Worm (Caenorhabditis elegans) whole organism, early embryonic: ENCODE results near the gene F31F6.2.

Experiments
- B0310.2 ChIP-seq: sonication (generic microtip); optimal IDR thresholded peaks from 2 replicates; lab custom pipeline; 2016; ENCODE audit warnings: mild to moderate bottlenecking, missing genetic modification characterization, missing compliant biosample characterization
- F13C5.2 ChIP-seq: sonication (generic microtip); optimal IDR thresholded peaks from 2 replicates; lab custom pipeline; 2017; ENCODE audit warnings: mild to moderate bottlenecking, missing genetic modification characterization, inconsistent platforms, missing compliant biosample characterization
- aly-1 ChIP-seq: sonication (generic microtip); optimal IDR thresholded peaks from 2 replicates; lab custom pipeline; 2016; ENCODE audit warnings: missing genetic modification characterization, missing compliant biosample characterization
- ama-1 ChIP-seq: fragments of 150-350 bp; optimal IDR thresholded peaks from 2 replicates; lab custom pipeline; 2014
- ceh-13 ChIP-seq: fragments of 200-800 bp; sonication (Bioruptor generic); optimal IDR thresholded peaks from 2 replicates; lab custom pipeline; 2018; ENCODE audit warnings: mild to moderate bottlenecking, missing genetic modification characterization, missing compliant biosample characterization
- ceh-36 ChIP-seq: sonication (generic microtip); optimal IDR thresholded peaks from 2 replicates; lab custom pipeline; 2016; ENCODE audit warnings: missing genetic modification characterization, inconsistent platforms, missing compliant biosample characterization
- ets-7 ChIP-seq: sonication (generic microtip); optimal IDR thresholded peaks from 2 replicates; lab custom pipeline; 2016; ENCODE audit warnings: missing genotype, missing genetic modification characterization, missing compliant biosample characterization
- flt-1 ChIP-seq: fragments of 200-800 bp; sonication (Bioruptor generic); IDR thresholded peaks from 2 replicates; pipeline ENCODE4 v1.3.6; 2022; ENCODE audit warnings: missing genetic modification characterization, missing compliant biosample characterization
- hmbx-1 ChIP-seq: sonication (generic microtip); optimal IDR thresholded peaks from 2 replicates; lab custom pipeline; 2016; ENCODE audit warnings: mild to moderate bottlenecking, missing genetic modification characterization, missing compliant biosample characterization
- hmg-4 ChIP-seq: fragments of 200-800 bp; sonication (Bioruptor generic); optimal IDR thresholded peaks from 2 replicates; lab custom pipeline; 2018; ENCODE audit warnings: mild to moderate bottlenecking, missing genetic modification characterization, missing compliant biosample characterization
- hnd-1 ChIP-seq: sonication (generic microtip); optimal IDR thresholded peaks from 2 replicates; lab custom pipeline; 2016; ENCODE audit warnings: missing genetic modification characterization, missing compliant biosample characterization
- pes-1 ChIP-seq: fragments of 200-800 bp; sonication (Bioruptor generic); IDR thresholded peaks from 2 replicates; pipeline ENCODE4 v1.3.6; 2022; ENCODE audit warnings: missing genetic modification reagents, missing genetic modification characterization, missing compliant biosample characterization
- scrt-1 ChIP-seq: fragments of 200-800 bp; sonication (Bioruptor generic); IDR thresholded peaks from 2 replicates; pipeline ENCODE4 v1.3.6; 2022; ENCODE audit warnings: missing genetic modification characterization, missing compliant biosample characterization
- sea-1 ChIP-seq: fragments of 200-800 bp; sonication (Bioruptor generic); conservative IDR thresholded peaks from 2 replicates; pipeline ENCODE4 v1.3.6; 2022; ENCODE audit warnings: missing genetic modification characterization, missing compliant biosample characterization
- tbx-11 ChIP-seq: fragments of 200-800 bp; sonication (Bioruptor generic); IDR thresholded peaks from 2 replicates; pipeline ENCODE4 v1.3.6; 2022; ENCODE audit warnings: missing genetic modification characterization, missing compliant biosample characterization
- tbx-37 ChIP-seq: fragments of 200-800 bp; sonication (Bioruptor generic); conservative IDR thresholded peaks from 2 replicates; pipeline ENCODE4 v1.3.6; 2022; ENCODE audit warnings: missing genetic modification reagents, missing genetic modification characterization, missing compliant biosample characterization
- tra-4 ChIP-seq: sonication (generic microtip); optimal IDR thresholded peaks from 2 replicates; lab custom pipeline; 2017; ENCODE audit warnings: missing genetic modification characterization, missing compliant biosample characterization

Gene F31F6.2

ce11 chrX:14881119-14881518, 9.4 kb upstream of the F31F6.2 start, which contains the start of gene flp-8:
flp-8 (plus strand) TSS chrX:14881419.
- TF ChIP-seq pes-1 (no peak), hmbx-1 (no peak), F13C5.2 (tag; lab: Kevin White, UChicago) (no peak)

ce11 chrX:14877691-14878090, 6.0 kb upstream of the F31F6.2 start:
- TF ChIP-seq hnd-1, result no peak
- TF ChIP-seq sea-1 (GFP tag; lab: Robert Waterston, UW), result no peak
- TF ChIP-seq flt-1, result no peak
- TF ChIP-seq ceh-36 (tag; lab: Kevin White, UChicago), result no peak
- TF ChIP-seq B0310.2 (tag; lab: Kevin White, UChicago), result no peak
- no peak for TF ChIP-seq pes-1
- no peak for TF ChIP-seq tbx-37 (GFP tag; lab: Robert Waterston, UW)
- no peak for TF ChIP-seq hmbx-1
- TF ChIP-seq ama-1 (lab: Kevin White, UChicago), result no peak
- TF ChIP-seq aly-1, result no peak
- no peak for TF ChIP-seq ceh-13 (GFP tag; lab: Kevin White, UChicago)

ce11 chrX:14875668-14876067, 4.0 kb upstream of the F31F6.2 start, which contains the start of gene sssh-1:
sssh-1 (plus strand) TSS chrX:14875968.
- TF ChIP-seq aly-1 (no peak), ceh-13 (GFP tag; lab: Kevin White, UChicago) (no peak), ceh-36 (tag; lab: Kevin White, UChicago) (no peak), B0310.2 (tag; lab: Kevin White, UChicago) (no peak), tra-4 (no peak), scrt-1 (GFP tag; lab: Robert Waterston, UW) (no peak), pes-1 (no peak), flt-1 (no peak)

- TF ChIP-seq flt-1, result no peak
Observed at ce11 chrX:14872817-14873469, 1.3 kb upstream of the F31F6.2 start, which contains the start of gene F31F6.3. F31F6.3 (minus strand) TSS chrX:14872867.

- TF ChIP-seq ets-7 (tag; lab: Kevin White, UChicago) (no peak), hmg-4 (GFP tag; lab: Kevin White, UChicago) (no peak), aly-1 (no peak), F13C5.2 (tag; lab: Kevin White, UChicago) (no peak), hnd-1 (no peak), B0310.2 (tag; lab: Kevin White, UChicago) (no peak), flt-1 (no peak), tra-4 (no peak), sea-1 (GFP tag; lab: Robert Waterston, UW) (no peak), ceh-36 (tag; lab: Kevin White, UChicago) (no peak), pes-1 (no peak)
Observed at ce11 chrX:14868200-14868599, 3.5 kb downstream of the F31F6.2 start, which contains the start of gene F31F6.1. F31F6.1 (minus strand) TSS chrX:14868300.

ce11 chrX:14865744-14866143, 5.9 kb downstream of the F31F6.2 start, which contains the start of gene C27C12.3:
C27C12.3 (minus strand) TSS chrX:14865844.
- TF ChIP-seq pes-1 (no peak), tbx-37 (GFP tag; lab: Robert Waterston, UW) (no peak)

- TF ChIP-seq sea-1 (GFP tag; lab: Robert Waterston, UW) (no peak), ceh-13 (GFP tag; lab: Kevin White, UChicago) (no peak)
Observed at ce11 chrX:14861752-14862151, 9.9 kb downstream of the F31F6.2 start, which contains the start of gene dmd-4. dmd-4 (minus strand) TSS chrX:14861852.

ce11 chrX:14853712-14854217, 17.9 kb downstream of the F31F6.2 start, which contains the start of the genes C27C12.1 and C27C12.4:
C27C12.1 (minus strand) TSS chrX:14853762.
C27C12.4 (plus strand) TSS chrX:14854086.
- TF ChIP-seq hnd-1 (no peak), hmg-4 (GFP tag; lab: Kevin White, UChicago) (peak; percentile 67), tbx-37 (GFP tag; lab: Robert Waterston, UW) (peak; percentile 58; the same call in 1 of the 2 replicates), F13C5.2 (tag; lab: Kevin White, UChicago) (peak; percentile 67), ama-1 (lab: Kevin White, UChicago) (no peak), tbx-11 (GFP tag; lab: Robert Waterston, UW) (no peak), ceh-36 (tag; lab: Kevin White, UChicago) (no peak), ceh-13 (GFP tag; lab: Kevin White, UChicago) (no peak), tra-4 (no peak), sea-1 (GFP tag; lab: Robert Waterston, UW) (no peak), aly-1 (no peak), pes-1 (no peak), B0310.2 (tag; lab: Kevin White, UChicago) (no peak), flt-1 (no peak), hmbx-1 (no peak), ets-7 (tag; lab: Kevin White, UChicago) (no peak), scrt-1 (GFP tag; lab: Robert Waterston, UW) (no peak)

- TF ChIP-seq tbx-37 (GFP tag; lab: Robert Waterston, UW) (no peak), sea-1 (GFP tag; lab: Robert Waterston, UW) (no peak), hmbx-1 (no peak), hnd-1 (no peak), B0310.2 (tag; lab: Kevin White, UChicago) (no peak), ets-7 (tag; lab: Kevin White, UChicago) (no peak), ceh-13 (GFP tag; lab: Kevin White, UChicago) (no peak)
Observed at ce11 chrX:14851904-14852303, 19.8 kb downstream of the F31F6.2 start.
